Fruit fly (Drosophila melanogaster) whole organism, embryonic: ENCODE data around the gene CG3036.
A peak's percentile ranks its signal among the peaks of the same experiment; 100 is the strongest.

Experiments
- Aef1 ChIP-seq: fragments of 200-800 bp; sonication (Bioruptor generic); IDR thresholded peaks from 3 replicates; pipeline ENCODE4 v1.3.6; 2022; ENCODE audit warnings: missing biosample characterization, missing genetic modification characterization
- B-H1 ChIP-seq: fragments of 200-800 bp; sonication (Bioruptor generic); IDR thresholded peaks from 3 replicates; pipeline ENCODE4 v1.3.6; 2022; ENCODE audit warnings: missing biosample characterization, missing genetic modification characterization
- Bgb ChIP-seq: fragments of 200-800 bp; sonication (Bioruptor generic); IDR thresholded peaks from 2 replicates; pipeline ENCODE4 v1.3.6; 2022; ENCODE audit warnings: missing biosample characterization, missing genetic modification characterization; ENCODE audit not compliant: partially characterized antibody
- BtbVII ChIP-seq: fragments of 200-800 bp; sonication (Bioruptor generic); optimal IDR thresholded peaks from 3 replicates; lab custom pipeline; 2017; ENCODE audit warnings: missing biosample characterization, mild to moderate bottlenecking, missing genetic modification characterization
- CG10147 ChIP-seq: fragments of 200-800 bp; sonication (Bioruptor generic); optimal IDR thresholded peaks from 2 replicates; lab custom pipeline; 2019; ENCODE audit warnings: missing biosample characterization, mild to moderate bottlenecking, missing genetic modification characterization, moderate library complexity
- CG10209 ChIP-seq: fragments of 200-800 bp; sonication (Bioruptor generic); optimal IDR thresholded peaks from 3 replicates; lab custom pipeline; 2017; ENCODE audit warnings: missing biosample characterization, mild to moderate bottlenecking, missing genetic modification characterization, missing genetic modification reagents
- CG10274 ChIP-seq: fragments of 200-800 bp; sonication (Bioruptor generic); optimal IDR thresholded peaks from 3 replicates; lab custom pipeline; 2017; ENCODE audit warnings: missing biosample characterization, mild to moderate bottlenecking, missing genetic modification characterization
- CG10565 ChIP-seq: fragments of 200-800 bp; sonication (Bioruptor generic); optimal IDR thresholded peaks from 3 replicates; lab custom pipeline; 2016; ENCODE audit warnings: missing biosample characterization, mild to moderate bottlenecking, missing genetic modification characterization
- CG12299 ChIP-seq: fragments of 200-800 bp; sonication (Bioruptor generic); optimal IDR thresholded peaks from 2 replicates; lab custom pipeline; 2018; ENCODE audit warnings: missing biosample characterization, mild to moderate bottlenecking, missing genetic modification characterization
- CG13296 ChIP-seq: fragments of 200-800 bp; sonication (Bioruptor generic); optimal IDR thresholded peaks from 3 replicates; lab custom pipeline; 2018; ENCODE audit warnings: missing biosample characterization, mild to moderate bottlenecking, missing genetic modification characterization
- CG16815 ChIP-seq: fragments of 200-800 bp; sonication (Bioruptor generic); optimal IDR thresholded peaks from 3 replicates; lab custom pipeline; 2017; ENCODE audit warnings: missing biosample characterization, mild to moderate bottlenecking, missing genetic modification characterization
- CG17361 ChIP-seq: fragments of 200-800 bp; sonication (Bioruptor generic); IDR thresholded peaks from 3 replicates; pipeline ENCODE4 v1.3.6; 2022; ENCODE audit warnings: missing biosample characterization, missing genetic modification characterization
- CG17829 ChIP-seq: fragments of 200-800 bp; optimal IDR thresholded peaks from 2 replicates; lab custom pipeline; 2019; ENCODE audit warnings: missing biosample characterization, mild to moderate bottlenecking, missing genetic modification characterization, moderate library complexity
- CG18599 ChIP-seq: fragments of 200-800 bp; sonication (Bioruptor generic); optimal IDR thresholded peaks from 3 replicates; lab custom pipeline; 2017; ENCODE audit warnings: missing biosample characterization, missing genetic modification characterization, mild to moderate bottlenecking, moderate library complexity, missing genetic modification reagents
- CG31365 ChIP-seq: fragments of 200-800 bp; sonication (Bioruptor generic); optimal IDR thresholded peaks from 2 replicates; lab custom pipeline; 2018; ENCODE audit warnings: missing biosample characterization, mild to moderate bottlenecking, missing genetic modification characterization
- CG5245 ChIP-seq: fragments of 200-800 bp; sonication (Bioruptor generic); optimal IDR thresholded peaks from 3 replicates; lab custom pipeline; 2016; ENCODE audit warnings: missing biosample characterization, missing genetic modification characterization
- CG5953 ChIP-seq: fragments of 200-800 bp; sonication (Bioruptor generic); IDR thresholded peaks from 2 replicates; pipeline ENCODE4 v1.3.6; 2022; ENCODE audit warnings: missing biosample characterization, missing genetic modification characterization
- CG6791 ChIP-seq: fragments of 200-800 bp; sonication (Bioruptor generic); IDR thresholded peaks from 3 replicates; pipeline ENCODE4 v1.3.6; 2022; ENCODE audit warnings: missing biosample characterization, missing genetic modification characterization; ENCODE audit not compliant: partially characterized antibody
- CG9609 ChIP-seq: fragments of 200-800 bp; sonication (Bioruptor generic); optimal IDR thresholded peaks from 3 replicates; lab custom pipeline; 2016; ENCODE audit warnings: missing biosample characterization, missing genetic modification characterization
- CG9817 ChIP-seq: fragments of 200-800 bp; sonication (Bioruptor generic); optimal IDR thresholded peaks from 2 replicates; lab custom pipeline; 2018; ENCODE audit warnings: missing biosample characterization, mild to moderate bottlenecking, missing genetic modification characterization, moderate library complexity
- CHES-1-like ChIP-seq: fragments of 200-800 bp; sonication (Bioruptor generic); optimal IDR thresholded peaks from 2 replicates; lab custom pipeline; 2016; ENCODE audit warnings: missing biosample characterization, missing genetic modification characterization
- Fer3 ChIP-seq: fragments of 200-800 bp; sonication (Bioruptor generic); optimal IDR thresholded peaks from 2 replicates; lab custom pipeline; 2018; ENCODE audit warnings: missing biosample characterization, mild to moderate bottlenecking, missing genetic modification characterization, moderate library complexity
- GATAe ChIP-seq: fragments of 200-800 bp; sonication (Bioruptor generic); conservative IDR thresholded peaks from 2 replicates; pipeline ENCODE4 v1.3.6; 2022; ENCODE audit warnings: missing biosample characterization, missing genetic modification characterization
- H15 ChIP-seq: fragments of 200-800 bp; sonication (Bioruptor generic); IDR thresholded peaks from 3 replicates; pipeline ENCODE4 v1.3.6; 2022; ENCODE audit warnings: missing biosample characterization, missing genetic modification characterization
- H2.0 ChIP-seq: fragments of 200-800 bp; sonication (Bioruptor generic); IDR thresholded peaks from 2 replicates; pipeline ENCODE4 v1.3.6; 2022; ENCODE audit warnings: missing biosample characterization, missing genetic modification characterization
- HLH4C ChIP-seq: fragments of 200-800 bp; sonication (Bioruptor generic); IDR thresholded peaks from 3 replicates; pipeline ENCODE4 v1.3.6; 2022; ENCODE audit warnings: missing biosample characterization, missing genetic modification characterization; ENCODE audit not compliant: partially characterized antibody
- Hmr ChIP-seq: fragments of 200-800 bp; sonication (Bioruptor generic); optimal IDR thresholded peaks from 3 replicates; lab custom pipeline; 2017; ENCODE audit warnings: mild to moderate bottlenecking, missing biosample characterization, missing genetic modification reagents, missing genetic modification characterization
- Hr51 ChIP-seq, 2 experiments: fragments of 200-800 bp; sonication (Bioruptor generic); optimal IDR thresholded peaks; 2 replicates in 1 of 2; 3 replicates in 1 of 2; lab custom pipeline; 2016 to 2018; ENCODE audit warnings: missing biosample characterization in 2 of 2, missing genetic modification characterization in 2 of 2, mild to moderate bottlenecking in 1 of 2, moderate library complexity in 1 of 2
- Jarid2 ChIP-seq: fragments of 200-800 bp; sonication (Bioruptor generic); optimal IDR thresholded peaks from 3 replicates; lab custom pipeline; 2017; ENCODE audit warnings: mild to moderate bottlenecking, missing biosample characterization, missing genetic modification reagents, missing genetic modification characterization
- Nf-YB ChIP-seq: fragments of 200-800 bp; sonication (Bioruptor generic); optimal IDR thresholded peaks from 3 replicates; lab custom pipeline; 2019; ENCODE audit warnings: missing biosample characterization, mild to moderate bottlenecking, missing genetic modification characterization, moderate library complexity
- Ravus ChIP-seq: fragments of 200-800 bp; sonication (Bioruptor generic); IDR thresholded peaks from 2 replicates; pipeline ENCODE4 v1.3.6; 2022; ENCODE audit warnings: missing biosample characterization, missing genetic modification characterization
- Six4 ChIP-seq: fragments of 200-800 bp; sonication (Bioruptor generic); optimal IDR thresholded peaks from 2 replicates; lab custom pipeline; 2016; ENCODE audit warnings: missing biosample characterization, missing genetic modification characterization
- Stat92E ChIP-seq, 3 experiments: fragments of >200 bp in 2 of 3; fragments of 200-800 bp in 1 of 3; sonication (Bioruptor generic) in 1 of 3; optimal IDR thresholded peaks; 2 replicates each; lab custom pipeline; 2017 to 2019; ENCODE audit warnings: missing biosample characterization in 3 of 3, missing genetic modification characterization in 3 of 3, mild to moderate bottlenecking in 1 of 3, moderate library complexity in 1 of 3
- Xrp1 ChIP-seq: fragments of 200-800 bp; sonication (Bioruptor generic); IDR thresholded peaks from 2 replicates; pipeline ENCODE4 v1.3.6; 2022; ENCODE audit warnings: missing biosample characterization, missing genetic modification characterization
- ab ChIP-seq: fragments of 200-800 bp; sonication (Bioruptor generic); optimal IDR thresholded peaks from 2 replicates; lab custom pipeline; 2016; ENCODE audit warnings: missing biosample characterization, missing genetic modification characterization
- dm ChIP-seq: fragments of 200-800 bp; sonication (Bioruptor generic); optimal IDR thresholded peaks from 3 replicates; lab custom pipeline; 2016; ENCODE audit warnings: missing biosample characterization, missing genetic modification characterization
- gem ChIP-seq: fragments of 200-800 bp; sonication (Bioruptor generic); optimal IDR thresholded peaks from 2 replicates; lab custom pipeline; 2019; ENCODE audit warnings: missing biosample characterization, mild to moderate bottlenecking, missing genetic modification characterization, moderate library complexity
- gsb-n ChIP-seq: fragments of 200-800 bp; sonication (Bioruptor generic); optimal IDR thresholded peaks from 3 replicates; lab custom pipeline; 2018; ENCODE audit warnings: missing biosample characterization, mild to moderate bottlenecking, missing genetic modification characterization
- gt ChIP-seq: fragments of 200-800 bp; sonication (Bioruptor generic); IDR thresholded peaks from 2 replicates; pipeline ENCODE4 v1.3.6; 2022; ENCODE audit warnings: missing biosample characterization, missing genetic modification characterization
- hbn ChIP-seq: fragments of 200-800 bp; sonication (Bioruptor generic); IDR thresholded peaks from 2 replicates; pipeline ENCODE4 v1.3.6; 2022; ENCODE audit warnings: missing biosample characterization, missing genetic modification characterization; ENCODE audit not compliant: partially characterized antibody
- mam ChIP-seq: fragments of 200-800 bp; sonication (Bioruptor generic); optimal IDR thresholded peaks from 3 replicates; lab custom pipeline; 2016; ENCODE audit warnings: missing biosample characterization, missing genetic modification characterization
- peb ChIP-seq: fragments of 200-800 bp; sonication (Bioruptor generic); IDR thresholded peaks from 2 replicates; pipeline ENCODE4 v1.3.6; 2022; ENCODE audit warnings: missing biosample characterization, missing genetic modification characterization
- prd ChIP-seq, 3 experiments: fragments of >200 bp in 2 of 3; fragments of 200-800 bp in 1 of 3; sonication (Bioruptor generic) in 1 of 3; optimal IDR thresholded peaks in 2 of 3; IDR thresholded peaks in 1 of 3; 2 replicates in 2 of 3; 3 replicates in 1 of 3; pipeline versions ENCODE4 v1.3.6 to Lab custom; 2017 to 2022; ENCODE audit warnings: missing biosample characterization in 1 of 3, missing genetic modification characterization in 1 of 3
- tin ChIP-seq: fragments of 200-800 bp; sonication (Bioruptor generic); optimal IDR thresholded peaks from 3 replicates; lab custom pipeline; 2016; ENCODE audit warnings: missing biosample characterization, missing genetic modification characterization
- tna ChIP-seq: fragments of 200-800 bp; sonication (Bioruptor generic); IDR thresholded peaks from 2 replicates; pipeline ENCODE4 v1.3.6; 2022; ENCODE audit warnings: missing biosample characterization, missing genetic modification characterization; ENCODE audit not compliant: partially characterized antibody
- vnd ChIP-seq: fragments of 200-800 bp; sonication (Bioruptor generic); IDR thresholded peaks from 3 replicates; pipeline ENCODE4 v1.3.6; 2022; ENCODE audit warnings: missing biosample characterization, missing genetic modification characterization; ENCODE audit not compliant: partially characterized antibody
- zfh1 ChIP-seq: fragments of 200-800 bp; sonication (Bioruptor generic); IDR thresholded peaks from 3 replicates; pipeline ENCODE4 v1.3.6; 2022; ENCODE audit warnings: missing biosample characterization, missing genetic modification characterization

CG3036 gene

DNA sequence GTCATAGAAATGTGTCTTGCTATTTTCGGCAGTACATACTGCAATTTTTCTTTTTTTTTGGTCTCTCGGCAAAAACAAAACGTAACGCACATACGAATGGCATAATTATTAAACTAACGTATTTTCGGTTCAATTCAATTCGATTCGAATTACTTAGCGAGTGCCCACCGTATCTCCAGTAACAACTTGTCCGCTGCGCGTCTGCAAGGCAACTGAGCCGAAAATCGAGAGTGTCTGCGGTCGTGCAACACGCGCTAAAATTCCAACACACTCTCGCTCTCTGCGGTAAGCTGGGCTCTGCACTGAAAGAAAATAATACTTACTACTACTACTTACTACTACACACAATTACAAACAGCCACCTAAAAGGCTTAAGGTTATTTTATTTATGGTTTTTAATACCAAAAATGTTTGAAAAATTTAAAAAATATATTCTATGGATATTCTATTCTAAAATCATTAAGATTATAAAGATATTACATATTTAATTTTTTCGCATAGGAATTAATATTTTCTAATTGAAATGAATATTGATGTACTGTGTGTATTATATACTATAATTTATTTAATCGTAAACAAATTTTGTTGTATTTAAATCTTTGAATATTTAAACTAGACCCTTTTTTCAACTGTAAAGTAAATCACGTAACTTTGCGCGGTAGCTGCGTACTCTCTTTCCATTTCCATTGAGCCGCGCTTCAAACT is 14.8 kb downstream of the CG3036 start, which contains the start of gene snsl (continued):
- TF ChIP-seq CG16815 (no peak), Six4 (peak; percentile 35), gsb-n (tag; lab: Kevin White, UChicago) (peak; percentile 42), CG9817 (tag; lab: Kevin White, UChicago) (no peak), ab (GFP tag; lab: Kevin White, UChicago) (no peak), CG31365 (tag; lab: Kevin White, UChicago) (no peak), Jarid2 (GFP tag; lab: Kevin White, UChicago) (peak; percentile 1), Bgb (GFP tag; lab: Robert Waterston, UW) (no peak), BtbVII (peak; percentile 31), gem (tag; lab: Kevin White, UChicago) (peak; percentile 86), CHES-1-like (no peak), zfh1 (GFP tag; lab: Robert Waterston, UW) (no peak)

dm6 chr2L:4907986-4908385 is 16.1 kb downstream of the CG3036 start:
- peak; percentile 65; the same call in 1 of the 3 replicates for TF ChIP-seq H15 (GFP tag; lab: Robert Waterston, UW)
- TF ChIP-seq CG17361 (GFP tag; lab: Robert Waterston, UW): peak; percentile 80
- no peak for TF ChIP-seq vnd (GFP tag; lab: Robert Waterston, UW)
- no peak for TF ChIP-seq GATAe
- TF ChIP-seq tin: peak; percentile 53
- TF ChIP-seq HLH4C: no peak
- peak; percentile 18 for TF ChIP-seq CG10274 (GFP tag; lab: Kevin White, UChicago)
- peak; percentile 51 for TF ChIP-seq Nf-YB (GFP tag; lab: Kevin White, UChicago)
- TF ChIP-seq Hr51 (GFP tag; optimal IDR thresholded peaks at IDR 0.05; lab: Kevin White, UChicago): peak in 1 of 2 experiments; percentile 95
- TF ChIP-seq CG13296 (GFP tag; lab: Kevin White, UChicago): peak; percentile 80
- no peak for TF ChIP-seq peb
- no peak for TF ChIP-seq tna (GFP tag; lab: Robert Waterston, UW)
- peak; percentile 72 for TF ChIP-seq CG17829 (tag; lab: Kevin White, UChicago)
- TF ChIP-seq Ravus (GFP tag; lab: Robert Waterston, UW): no peak
- TF ChIP-seq Fer3 (tag; lab: Kevin White, UChicago): peak; percentile 74
- TF ChIP-seq Aef1: peak; percentile 62; the same call in 2 of the 3 replicates
- TF ChIP-seq CG18599 (GFP tag; lab: Kevin White, UChicago): peak; percentile 41
- peak; percentile 51; the same call in 2 of the 3 replicates for TF ChIP-seq B-H1 (GFP tag; lab: Robert Waterston, UW)
- TF ChIP-seq CG12299 (tag; lab: Kevin White, UChicago): peak; percentile 32
- peak; percentile 17 for TF ChIP-seq Jarid2 (GFP tag; lab: Kevin White, UChicago)
- no peak for TF ChIP-seq gt
- TF ChIP-seq CG5953 (GFP tag; lab: Robert Waterston, UW): peak; percentile 80
- TF ChIP-seq Hmr: peak; percentile 44
- TF ChIP-seq CG10565 (GFP tag; lab: Kevin White, UChicago): no peak
- no peak for TF ChIP-seq prd (optimal IDR thresholded peaks at IDR 0.05; lab: Kevin White, UChicago)
- peak; percentile 67 for TF ChIP-seq prd (GFP tag; IDR thresholded peaks at IDR 0.05; lab: Robert Waterston, UW)
- peak; percentile 71 for TF ChIP-seq H2.0 (GFP tag; lab: Robert Waterston, UW)
- TF ChIP-seq CG6791 (GFP tag; lab: Robert Waterston, UW): no peak
- no peak for TF ChIP-seq CG9609 (GFP tag; lab: Kevin White, UChicago)
- TF ChIP-seq dm (GFP tag; lab: Kevin White, UChicago): no peak
- peak; percentile 55 for TF ChIP-seq CG5245 (GFP tag; lab: Kevin White, UChicago)
- TF ChIP-seq Xrp1 (GFP tag; lab: Robert Waterston, UW): peak; percentile 72
- peak; percentile 49 for TF ChIP-seq CG10147 (GFP tag; lab: Kevin White, UChicago)
- TF ChIP-seq Stat92E (GFP tag; optimal IDR thresholded peaks at IDR 0.05; lab: Kevin White, UChicago): no peak
- no peak for TF ChIP-seq hbn (GFP tag; lab: Robert Waterston, UW)
- no peak for TF ChIP-seq mam (GFP tag; lab: Kevin White, UChicago)
- TF ChIP-seq CG10209: peak; percentile 73
